Fruit fly (Drosophila melanogaster): ENCODE data around the gene js.

Gene js

DNA sequence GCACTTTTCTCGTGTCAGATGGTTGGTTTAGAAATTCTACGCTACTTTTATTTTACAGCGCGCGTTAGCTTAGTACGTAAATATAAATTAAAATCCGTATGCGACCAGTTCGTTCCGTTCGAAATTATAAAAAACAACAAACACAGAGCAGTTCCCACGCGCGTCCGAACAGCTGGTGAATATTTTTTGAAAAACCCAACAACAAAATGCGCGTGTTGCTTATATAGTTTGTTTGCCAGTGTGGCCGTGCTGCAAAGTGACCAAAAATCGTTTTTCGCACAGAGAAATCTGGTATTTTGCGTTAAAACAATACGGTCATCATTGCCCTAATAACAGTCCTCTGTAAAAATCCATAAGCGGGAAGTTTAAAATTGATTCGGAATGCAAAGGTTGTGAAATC lies 29.8 kb downstream of the js start:
- no peak for TF ChIP-seq sima (GFP tag; optimal IDR thresholded peaks at IDR 0.05)
- TF ChIP-seq PHDP (tag; optimal IDR thresholded peaks at IDR 0.05): no peak
- TF ChIP-seq CG11695 (GFP tag; IDR thresholded peaks at IDR 0.05): no peak
- TF ChIP-seq HmgZ (tag; optimal IDR thresholded peaks at IDR 0.05): peak; percentile 28
- TF ChIP-seq Dref (GFP tag; IDR thresholded peaks at IDR 0.05): no peak
- TF ChIP-seq CG1233 (GFP tag; optimal IDR thresholded peaks at IDR 0.05): no peak
- peak; percentile 4 for TF ChIP-seq CG12744 (GFP tag; optimal IDR thresholded peaks at IDR 0.05)
- peak; percentile 43 for TF ChIP-seq CG8924 (tag; optimal IDR thresholded peaks at IDR 0.05)
- TF ChIP-seq Stat92E (GFP tag; optimal IDR thresholded peaks at IDR 0.05): peak in 1 of 3 experiments; percentile 89
- TF ChIP-seq Ets97D (GFP tag; optimal IDR thresholded peaks at IDR 0.05): peak; percentile 39
- TF ChIP-seq CG11398 (GFP tag; optimal IDR thresholded peaks at IDR 0.05): no peak
- TF ChIP-seq Tbp (GFP tag; optimal IDR thresholded peaks at IDR 0.05): peak; percentile 92
- TF ChIP-seq Sin3A (optimal IDR thresholded peaks at IDR 0.05): peak; percentile 39
- peak; percentile 99 for TF ChIP-seq CG9797 (GFP tag; optimal IDR thresholded peaks at IDR 0.05)
- TF ChIP-seq dati (GFP tag; IDR thresholded peaks at IDR 0.05): no peak
- peak; percentile 52; the same call in 1 of the 2 replicates for TF ChIP-seq bbx (GFP tag; IDR thresholded peaks at IDR 0.05; ENCODE audit: partially characterized antibody)
- peak; percentile 10 for TF ChIP-seq CG30020 (tag; optimal IDR thresholded peaks at IDR 0.05)
- peak; percentile 59; the same call in 1 of the 2 replicates for TF ChIP-seq CG42726 (GFP tag; IDR thresholded peaks at IDR 0.05; ENCODE audit: partially characterized antibody)
- TF ChIP-seq fd102C (GFP tag; optimal IDR thresholded peaks at IDR 0.05): no peak
- TF ChIP-seq E2f2 (GFP tag; IDR thresholded peaks at IDR 0.05): peak; percentile 98
- no peak; the same call in 2 of the 3 replicates for TF ChIP-seq zen2 (GFP tag; IDR thresholded peaks at IDR 0.05; ENCODE audit: partially characterized antibody)
- peak; percentile 38; the same call in 1 of the 2 replicates for TF ChIP-seq Nf-YA (GFP tag; IDR thresholded peaks at IDR 0.05)
- TF ChIP-seq Lhr (GFP tag; optimal IDR thresholded peaks at IDR 0.05): peak; percentile 78
- TF ChIP-seq sqz (GFP tag; optimal IDR thresholded peaks at IDR 0.05): peak; percentile 2
- TF ChIP-seq CG15601 (tag; optimal IDR thresholded peaks at IDR 0.05): peak; percentile 26
- TF ChIP-seq sens (GFP tag): peak; percentile 63
- peak; percentile 54 for TF ChIP-seq CG10267 (tag; optimal IDR thresholded peaks at IDR 0.05)
- TF ChIP-seq unc-4 (GFP tag; IDR thresholded peaks at IDR 0.05; ENCODE audit: partially characterized antibody): peak; percentile 41
- no peak for TF ChIP-seq ttk (GFP tag; IDR thresholded peaks at IDR 0.05)
- peak; percentile 16; the same call in 1 of the 2 replicates for TF ChIP-seq ato (GFP tag; IDR thresholded peaks at IDR 0.05; ENCODE audit: partially characterized antibody)
- peak; percentile 47; the same call in 2 of the 3 replicates for TF ChIP-seq CG2199 (GFP tag; IDR thresholded peaks at IDR 0.05)
- TF ChIP-seq CG33213 (GFP tag; optimal IDR thresholded peaks at IDR 0.05): peak; percentile 29
- peak; percentile 73 for TF ChIP-seq CG13287 (GFP tag; IDR thresholded peaks at IDR 0.05; ENCODE audit: partially characterized antibody)
- TF ChIP-seq CG2116 (GFP tag; optimal IDR thresholded peaks at IDR 0.05): peak; percentile 44
- peak; percentile 30; the same call in 1 of the 3 replicates for TF ChIP-seq row (GFP tag; IDR thresholded peaks at IDR 0.05)
- no peak for TF ChIP-seq CG11247 (GFP tag; IDR thresholded peaks at IDR 0.05)
- no peak for TF ChIP-seq CG31365 (tag; optimal IDR thresholded peaks at IDR 0.05)
- peak; percentile 97 for TF ChIP-seq NC2α (GFP tag; optimal IDR thresholded peaks at IDR 0.05)
- 0 out of 3 replicates have a peak, but pooled peaks have one; percentile 29 for TF ChIP-seq HLH4C (GFP tag; IDR thresholded peaks at IDR 0.05; ENCODE audit: partially characterized antibody)
- no peak for TF ChIP-seq CG11696 (GFP tag; IDR thresholded peaks at IDR 0.05)
- TF ChIP-seq ems (GFP tag; optimal IDR thresholded peaks at IDR 0.05): no peak
- peak; percentile 23 for TF ChIP-seq zen (tag; optimal IDR thresholded peaks at IDR 0.05)
- TF ChIP-seq CG12769 (tag; optimal IDR thresholded peaks at IDR 0.05): peak; percentile 26
- peak; percentile 71 for TF ChIP-seq CG14710 (tag; optimal IDR thresholded peaks at IDR 0.05)
- TF ChIP-seq CG15514 (GFP tag; optimal IDR thresholded peaks at IDR 0.05): peak; percentile 77
- peak; percentile 9 for TF ChIP-seq maf-S (GFP tag; optimal IDR thresholded peaks at IDR 0.05)
- peak; percentile 76 for TF ChIP-seq Aef1 (GFP tag; IDR thresholded peaks at IDR 0.05)
- peak; percentile 98 for TF ChIP-seq pzg (GFP tag; optimal IDR thresholded peaks at IDR 0.05)
- no peak for TF ChIP-seq CG9437 (GFP tag; optimal IDR thresholded peaks at IDR 0.05)
- TF ChIP-seq CG1603 (tag; optimal IDR thresholded peaks at IDR 0.05): peak; percentile 79
